Worm (Caenorhabditis elegans): Measurements from ENCODE around the gene rpc-11.

- TF ChIP-seq aly-2 (tag; optimal IDR thresholded peaks at IDR 0.05) (no peak), R02D3.7 (tag; optimal IDR thresholded peaks at IDR 0.05) (no peak)
These were observed 20.8 kb downstream of the rpc-11 start for ce11 chrIV:1389021-1389420.

Measured in whole organism, L2 larva.